Fruit fly (Drosophila melanogaster): ENCODE data around the gene CG14715.

- TF ChIP-seq Snoo (tag; optimal IDR thresholded peaks at IDR 0.05) (no peak), CG32121 (GFP tag; IDR thresholded peaks at IDR 0.05) (no peak), CG17806 (tag; optimal IDR thresholded peaks at IDR 0.05) (no peak), Ets98B (GFP tag; IDR thresholded peaks at IDR 0.05) (no peak), Pif1B (GFP tag; optimal IDR thresholded peaks at IDR 0.05) (no peak), gl (tag; optimal IDR thresholded peaks at IDR 0.05) (no peak), D1 (tag; optimal IDR thresholded peaks at IDR 0.05) (no peak), CG8159 (tag; optimal IDR thresholded peaks at IDR 0.05) (no peak), CG8301 (tag; optimal IDR thresholded peaks at IDR 0.05) (no peak), CG13204 (GFP tag; optimal IDR thresholded peaks at IDR 0.05) (no peak), CG4496 (GFP tag; IDR thresholded peaks at IDR 0.05) (no peak), CG34367 (tag; optimal IDR thresholded peaks at IDR 0.05) (no peak), rn (GFP tag; IDR thresholded peaks at IDR 0.05) (no peak)
These were observed 26.3 kb downstream of the CG14715 start, which contains the start of gene CG14718 for dm6 chr3R:11700314-11700713.

Data from whole organism, pupa.